Fruit fly (Drosophila melanogaster) whole organism, embryonic: ENCODE measurements around the gene CG13622.

ENCODE experiments used
- ATbp ChIP-seq: fragments of 200-800 bp; sonication (Bioruptor generic); optimal IDR thresholded peaks from 2 replicates; lab custom pipeline; 2017; ENCODE audit warnings: missing biosample characterization, mild to moderate bottlenecking, missing genetic modification characterization, missing genetic modification reagents
- B-H2 ChIP-seq: fragments of 200-800 bp; sonication (Bioruptor generic); optimal IDR thresholded peaks from 2 replicates; lab custom pipeline; 2018; ENCODE audit warnings: missing biosample characterization, mild to moderate bottlenecking, missing genetic modification characterization
- CG10321 ChIP-seq: fragments of 200-800 bp; sonication (Bioruptor generic); IDR thresholded peaks from 2 replicates; pipeline ENCODE4 v1.3.6; 2022; ENCODE audit warnings: missing biosample characterization, missing genetic modification characterization
- CG10366 ChIP-seq: fragments of 200-800 bp; sonication (Bioruptor generic); IDR thresholded peaks from 2 replicates; pipeline ENCODE4 v1.3.6; 2022; ENCODE audit warnings: missing biosample characterization, missing genetic modification characterization
- CG11247 ChIP-seq: fragments of 200-800 bp; sonication (Bioruptor generic); IDR thresholded peaks from 2 replicates; pipeline ENCODE4 v1.3.6; 2022; ENCODE audit warnings: missing biosample characterization, missing genetic modification characterization
- CG11695 ChIP-seq: fragments of 200-800 bp; sonication (Bioruptor generic); IDR thresholded peaks from 3 replicates; pipeline ENCODE4 v1.3.6; 2022; ENCODE audit warnings: missing biosample characterization, missing genetic modification characterization
- CG11723 ChIP-seq: fragments of 200-800 bp; sonication (Bioruptor generic); optimal IDR thresholded peaks from 2 replicates; lab custom pipeline; 2017; ENCODE audit warnings: missing biosample characterization, mild to moderate bottlenecking, missing genetic modification characterization
- CG1233 ChIP-seq: fragments of 200-800 bp; sonication (Bioruptor generic); optimal IDR thresholded peaks from 4 replicates; lab custom pipeline; 2018; ENCODE audit warnings: missing biosample characterization, mild to moderate bottlenecking, missing genetic modification characterization
- CG15073 ChIP-seq: fragments of 200-800 bp; sonication (Bioruptor generic); optimal IDR thresholded peaks from 2 replicates; lab custom pipeline; 2016; ENCODE audit warnings: missing biosample characterization, missing genetic modification characterization
- CG16815 ChIP-seq: fragments of 200-800 bp; sonication (Bioruptor generic); optimal IDR thresholded peaks from 3 replicates; lab custom pipeline; 2017; ENCODE audit warnings: missing biosample characterization, mild to moderate bottlenecking, missing genetic modification characterization
- CG17802 ChIP-seq: fragments of 200-800 bp; sonication (Bioruptor generic); optimal IDR thresholded peaks from 2 replicates; lab custom pipeline; 2018; ENCODE audit warnings: missing biosample characterization, mild to moderate bottlenecking, missing genetic modification characterization, moderate library complexity
- CG2199 ChIP-seq: fragments of 200-800 bp; sonication (Bioruptor generic); IDR thresholded peaks from 3 replicates; pipeline ENCODE4 v1.3.6; 2022; ENCODE audit warnings: missing biosample characterization, missing genetic modification characterization
- CG31388 ChIP-seq: fragments of 200-800 bp; sonication (Bioruptor generic); optimal IDR thresholded peaks from 2 replicates; lab custom pipeline; 2016; ENCODE audit warnings: missing biosample characterization, missing genetic modification characterization
- CG3407 ChIP-seq: fragments of 200-800 bp; sonication (Bioruptor generic); optimal IDR thresholded peaks from 2 replicates; lab custom pipeline; 2018; ENCODE audit warnings: missing biosample characterization, mild to moderate bottlenecking, missing genetic modification characterization
- CG3995 ChIP-seq: fragments of 200-800 bp; sonication (Bioruptor generic); optimal IDR thresholded peaks from 3 replicates; lab custom pipeline; 2016; ENCODE audit warnings: missing biosample characterization, missing genetic modification characterization
- CG4424 ChIP-seq: fragments of 200-800 bp; sonication (Bioruptor generic); optimal IDR thresholded peaks from 3 replicates; lab custom pipeline; 2016; ENCODE audit warnings: missing biosample characterization, missing genetic modification characterization
- CG8388 ChIP-seq: fragments of 200-800 bp; sonication (Bioruptor generic); optimal IDR thresholded peaks from 2 replicates; lab custom pipeline; 2019; ENCODE audit warnings: missing biosample characterization, mild to moderate bottlenecking, missing genetic modification characterization, moderate library complexity
- CG8478 ChIP-seq: fragments of >200 bp; optimal IDR thresholded peaks from 2 replicates; lab custom pipeline; 2018
- CG9609 ChIP-seq: fragments of 200-800 bp; sonication (Bioruptor generic); optimal IDR thresholded peaks from 3 replicates; lab custom pipeline; 2016; ENCODE audit warnings: missing biosample characterization, missing genetic modification characterization
- CG9797 ChIP-seq: fragments of 200-800 bp; sonication (Bioruptor generic); optimal IDR thresholded peaks from 3 replicates; lab custom pipeline; 2018; ENCODE audit warnings: missing biosample characterization, mild to moderate bottlenecking, missing genetic modification characterization
- Dip2 ChIP-seq: fragments of 200-800 bp; sonication (Bioruptor generic); IDR thresholded peaks from 2 replicates; pipeline ENCODE4 v1.3.6; 2022; ENCODE audit warnings: missing biosample characterization, missing genetic modification characterization
- Dref ChIP-seq: fragments of 200-800 bp; sonication (Bioruptor generic); IDR thresholded peaks from 2 replicates; pipeline ENCODE4 v1.3.6; 2022; ENCODE audit warnings: missing biosample characterization, missing genetic modification characterization
- Ets65A ChIP-seq: fragments of 200-800 bp; sonication (Bioruptor generic); peaks from one replicate; lab custom pipeline; 2016; ENCODE audit warnings: missing biosample characterization, missing genetic modification characterization
- HLH54F ChIP-seq: fragments of 200-800 bp; sonication (Bioruptor generic); optimal IDR thresholded peaks from 3 replicates; lab custom pipeline; 2016; ENCODE audit warnings: missing biosample characterization, missing genetic modification characterization
- Hand ChIP-seq: fragments of 200-800 bp; sonication (Bioruptor generic); optimal IDR thresholded peaks from 2 replicates; lab custom pipeline; 2017; ENCODE audit warnings: mild to moderate bottlenecking, missing biosample characterization, missing genetic modification reagents, missing genetic modification characterization
- HmgZ ChIP-seq: fragments of 200-800 bp; sonication (Bioruptor generic); optimal IDR thresholded peaks from 2 replicates; lab custom pipeline; 2018; ENCODE audit warnings: missing biosample characterization, mild to moderate bottlenecking, missing genetic modification characterization
- Hmr ChIP-seq: fragments of 200-800 bp; sonication (Bioruptor generic); optimal IDR thresholded peaks from 3 replicates; lab custom pipeline; 2017; ENCODE audit warnings: mild to moderate bottlenecking, missing biosample characterization, missing genetic modification reagents, missing genetic modification characterization
- Jarid2 ChIP-seq: fragments of 200-800 bp; sonication (Bioruptor generic); optimal IDR thresholded peaks from 3 replicates; lab custom pipeline; 2017; ENCODE audit warnings: mild to moderate bottlenecking, missing biosample characterization, missing genetic modification reagents, missing genetic modification characterization
- Lhr ChIP-seq: fragments of 200-800 bp; sonication (Bioruptor generic); optimal IDR thresholded peaks from 3 replicates; lab custom pipeline; 2017; ENCODE audit warnings: mild to moderate bottlenecking, missing biosample characterization, missing genetic modification reagents, missing genetic modification characterization
- MESR4 ChIP-seq: fragments of 200-800 bp; sonication (Bioruptor generic); optimal IDR thresholded peaks from 2 replicates; lab custom pipeline; 2018; ENCODE audit warnings: missing biosample characterization, mild to moderate bottlenecking, missing genetic modification characterization, moderate library complexity
- MTF-1 ChIP-seq: fragments of 200-800 bp; sonication (Bioruptor generic); optimal IDR thresholded peaks from 2 replicates; lab custom pipeline; 2018; ENCODE audit warnings: missing biosample characterization, mild to moderate bottlenecking, missing genetic modification characterization, borderline replicate concordance
- NC2α ChIP-seq: fragments of 200-800 bp; sonication (Bioruptor generic); optimal IDR thresholded peaks from 2 replicates; lab custom pipeline; 2016; ENCODE audit warnings: missing biosample characterization, missing genetic modification characterization
- bowl ChIP-seq: fragments of 200-800 bp; sonication (Bioruptor generic); IDR thresholded peaks from 2 replicates; pipeline ENCODE4 v1.3.6; 2022; ENCODE audit warnings: missing biosample characterization, missing genetic modification characterization
- chinmo ChIP-seq: fragments of 200-800 bp; sonication (Bioruptor generic); IDR thresholded peaks from 4 replicates; pipeline ENCODE4 v1.3.6; 2022; ENCODE audit warnings: missing biosample characterization, missing genetic modification characterization; ENCODE audit not compliant: partially characterized antibody
- ci ChIP-seq: fragments of 200-800 bp; sonication (Bioruptor generic); IDR thresholded peaks from 3 replicates; pipeline ENCODE4 v1.3.6; 2022; ENCODE audit warnings: missing biosample characterization, missing genetic modification characterization
- corto ChIP-seq: fragments of 200-800 bp; sonication (Bioruptor generic); optimal IDR thresholded peaks from 2 replicates; lab custom pipeline; 2016; ENCODE audit warnings: missing biosample characterization, mild to moderate bottlenecking, missing genetic modification characterization, moderate library complexity
- dan ChIP-seq: fragments of 200-800 bp; sonication (Bioruptor generic); IDR thresholded peaks from 2 replicates; pipeline ENCODE4 v1.3.6; 2022; ENCODE audit warnings: missing biosample characterization, missing genetic modification characterization
- en ChIP-seq: fragments of 200-800 bp; sonication (Bioruptor generic); optimal IDR thresholded peaks from 2 replicates; lab custom pipeline; 2016; ENCODE audit warnings: missing biosample characterization, missing genetic modification characterization
- esg ChIP-seq: fragments of 200-800 bp; sonication (Bioruptor generic); conservative IDR thresholded peaks from 2 replicates; pipeline ENCODE4 v1.3.6; 2022; ENCODE audit warnings: missing biosample characterization, missing genetic modification characterization
- gro ChIP-seq: fragments of 200-800 bp; sonication (Bioruptor generic); optimal IDR thresholded peaks from 2 replicates; lab custom pipeline; 2016; ENCODE audit warnings: missing biosample characterization, missing genetic modification characterization
- kah ChIP-seq: fragments of 200-800 bp; sonication (Bioruptor generic); optimal IDR thresholded peaks from 2 replicates; lab custom pipeline; 2018; ENCODE audit warnings: missing biosample characterization, mild to moderate bottlenecking, missing genetic modification characterization
- klu ChIP-seq: fragments of 200-800 bp; sonication (Bioruptor generic); IDR thresholded peaks from 2 replicates; pipeline ENCODE4 v1.3.6; 2022; ENCODE audit warnings: missing biosample characterization, missing genetic modification characterization
- mam ChIP-seq: fragments of 200-800 bp; sonication (Bioruptor generic); optimal IDR thresholded peaks from 3 replicates; lab custom pipeline; 2016; ENCODE audit warnings: missing biosample characterization, missing genetic modification characterization
- psq ChIP-seq: fragments of 200-800 bp; sonication (Bioruptor generic); optimal IDR thresholded peaks from 2 replicates; lab custom pipeline; 2017; ENCODE audit warnings: missing biosample characterization, missing genetic modification characterization
- ranshi ChIP-seq: fragments of 200-800 bp; sonication (Bioruptor generic); IDR thresholded peaks from 2 replicates; pipeline ENCODE4 v1.3.6; 2022; ENCODE audit warnings: missing biosample characterization, missing genetic modification characterization
- rib ChIP-seq: fragments of 200-800 bp; sonication (Bioruptor generic); IDR thresholded peaks from 2 replicates; pipeline ENCODE4 v1.3.6; 2022; ENCODE audit warnings: missing biosample characterization, missing genetic modification characterization
- sens ChIP-seq: fragments of 200-800 bp; sonication (Bioruptor generic); peaks from one replicate; lab custom pipeline; 2016; ENCODE audit warnings: missing biosample characterization, missing genetic modification characterization
- so ChIP-seq: fragments of 200-800 bp; sonication (Bioruptor generic); IDR thresholded peaks from 3 replicates; pipeline ENCODE4 v1.3.6; 2022; ENCODE audit warnings: missing biosample characterization, missing genetic modification characterization
- sqz ChIP-seq: fragments of 200-800 bp; sonication (Bioruptor generic); optimal IDR thresholded peaks from 3 replicates; lab custom pipeline; 2018; ENCODE audit warnings: missing biosample characterization, mild to moderate bottlenecking, missing genetic modification characterization
- stwl ChIP-seq: fragments of 200-800 bp; sonication (Bioruptor generic); optimal IDR thresholded peaks from 3 replicates; lab custom pipeline; 2018; ENCODE audit warnings: missing biosample characterization, mild to moderate bottlenecking, missing genetic modification characterization, moderate library complexity
- tio ChIP-seq: fragments of 200-800 bp; sonication (Bioruptor generic); optimal IDR thresholded peaks from 2 replicates; lab custom pipeline; 2017; ENCODE audit warnings: missing biosample characterization, missing genetic modification characterization, inconsistent platforms
- vvl ChIP-seq: fragments of 200-800 bp; sonication (Bioruptor generic); IDR thresholded peaks from 2 replicates; pipeline ENCODE4 v1.3.6; 2022; ENCODE audit warnings: missing biosample characterization, missing genetic modification characterization

Gene CG13622

DNA sequence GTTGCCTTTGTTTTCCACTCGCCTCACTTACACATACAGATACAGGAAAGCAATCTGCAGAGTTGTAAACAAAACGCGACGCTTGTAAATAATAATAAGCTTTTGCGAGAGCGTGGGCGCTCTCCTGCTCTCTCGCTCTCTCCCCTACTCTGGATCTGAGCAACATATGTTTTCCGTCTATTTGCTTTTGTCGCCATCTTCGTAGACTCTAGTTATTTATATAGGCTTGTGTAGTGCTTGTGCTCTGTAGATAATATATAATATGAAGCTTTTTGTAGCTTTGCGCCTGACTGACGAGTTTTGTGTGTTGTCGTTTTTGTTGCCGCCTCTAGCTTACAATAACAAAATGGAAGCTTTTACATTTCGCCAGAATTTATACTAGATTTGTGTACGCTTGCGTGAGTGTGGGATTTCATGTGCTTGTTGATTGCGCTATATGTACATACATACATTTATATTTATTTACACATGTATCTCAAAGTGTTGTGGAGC, 42.3 kb upstream of the CG13622 start (continued):
- TF ChIP-seq CG3407 (GFP tag; lab: Kevin White, UChicago) (peak; percentile 69), psq (GFP tag; lab: Kevin White, UChicago) (peak; percentile 93), sqz (peak; percentile 60), so (GFP tag; lab: Robert Waterston, UW) (peak; percentile 89; the same call in 2 of the 3 replicates), CG9797 (no peak), ci (peak; percentile 85), MTF-1 (GFP tag; lab: Kevin White, UChicago) (peak; percentile 75), CG2199 (GFP tag; lab: Robert Waterston, UW) (no peak), CG17802 (no peak), CG1233 (GFP tag; lab: Kevin White, UChicago) (peak; percentile 26), klu (GFP tag; lab: Robert Waterston, UW) (no peak), HLH54F (GFP tag; lab: Kevin White, UChicago) (no peak), CG9609 (GFP tag; lab: Kevin White, UChicago) (no peak), sens (peak; percentile 91), corto (peak; percentile 72), NC2α (GFP tag; lab: Kevin White, UChicago) (no peak), chinmo (GFP tag; lab: Robert Waterston, UW) (peak; percentile 97; the same call in 3 of the 4 replicates), Dref (GFP tag; lab: Robert Waterston, UW) (no peak), MESR4 (GFP tag; lab: Kevin White, UChicago) (no peak), CG16815 (GFP tag; lab: Kevin White, UChicago) (no peak), dan (GFP tag; lab: Robert Waterston, UW) (no peak), CG10366 (GFP tag; lab: Robert Waterston, UW) (no peak), tio (GFP tag; lab: Kevin White, UChicago) (peak; percentile 2), Ets65A (GFP tag; lab: Kevin White, UChicago) (no peak), esg (GFP tag; lab: Robert Waterston, UW) (no peak), vvl (GFP tag; lab: Robert Waterston, UW) (peak; percentile 82; the same call in 1 of the 2 replicates), CG11247 (GFP tag; lab: Robert Waterston, UW) (0 out of 2 replicates have a peak, but pooled peaks have one; percentile 4), Jarid2 (peak; percentile 32), ranshi (GFP tag; lab: Robert Waterston, UW) (no peak; the same call in 1 of the 2 replicates), CG4424 (GFP tag; lab: Kevin White, UChicago) (peak; percentile 24), Hmr (GFP tag; lab: Kevin White, UChicago) (peak; percentile 81), CG31388 (GFP tag; lab: Kevin White, UChicago) (no peak), CG11695 (peak; percentile 38; the same call in 1 of the 3 replicates), mam (GFP tag; lab: Kevin White, UChicago) (no peak), CG3995 (GFP tag; lab: Kevin White, UChicago) (no peak), stwl (tag; lab: Kevin White, UChicago) (no peak), rib (GFP tag; lab: Robert Waterston, UW) (no peak; the same call in none of the 2 replicates), CG10321 (GFP tag; lab: Robert Waterston, UW) (no peak), gro (GFP tag; lab: Kevin White, UChicago) (peak; percentile 67), HmgZ (tag; lab: Kevin White, UChicago) (peak; percentile 84), ATbp (GFP tag; lab: Kevin White, UChicago) (peak; percentile 86), CG8388 (GFP tag; lab: Kevin White, UChicago) (no peak), CG11723 (GFP tag; lab: Kevin White, UChicago) (peak; percentile 38), CG8478 (lab: Kevin White, UChicago) (no peak), Hand (GFP tag; lab: Kevin White, UChicago) (peak; percentile 84), Lhr (GFP tag; lab: Kevin White, UChicago) (no peak), kah (GFP tag; lab: Kevin White, UChicago) (peak; percentile 58), B-H2 (peak; percentile 89), Dip2 (GFP tag; lab: Robert Waterston, UW) (no peak), en (GFP tag; lab: Kevin White, UChicago) (no peak), bowl (GFP tag; lab: Robert Waterston, UW) (no peak), CG15073 (no peak)
